Worm (Caenorhabditis elegans) whole organism, L3 larva: ENCODE results near the gene Y54F10AR.2.

Source experiments
- egl-27 ChIP-seq: sonication (generic microtip); optimal IDR thresholded peaks from 4 replicates; lab custom pipeline; 2017; ENCODE audit warnings: missing biosample characterization, missing genetic modification reagents, missing genetic modification characterization
- elt-3 ChIP-seq, 3 experiments: fragments of 150-350 bp in 1 of 3; sonication (generic microtip) in 2 of 3; optimal IDR thresholded peaks; 2 replicates in 2 of 3; 4 replicates in 1 of 3; lab custom pipeline; 2014 to 2017; ENCODE audit warnings: missing biosample characterization in 3 of 3, missing genetic modification characterization in 3 of 3
- eor-1 ChIP-seq, 2 experiments: fragments of 150-350 bp; optimal IDR thresholded peaks; 2 replicates each; lab custom pipeline; 2014 to 2018; ENCODE audit warnings: missing biosample characterization in 2 of 2, missing genetic modification characterization in 2 of 2
- nhr-28 ChIP-seq: fragments of 150-350 bp; optimal IDR thresholded peaks from 2 replicates; lab custom pipeline; 2014; ENCODE audit warnings: missing biosample characterization, missing genetic modification characterization
- nhr-77 ChIP-seq: fragments of 150-350 bp; optimal IDR thresholded peaks from 2 replicates; lab custom pipeline; 2014; ENCODE audit warnings: missing biosample characterization, missing genetic modification characterization
- unc-39 ChIP-seq: sonication (generic microtip); optimal IDR thresholded peaks from 4 replicates; lab custom pipeline; 2017; ENCODE audit warnings: missing biosample characterization, missing genetic modification characterization
- unc-62 ChIP-seq: fragments of 150-350 bp; sonication (generic microtip); optimal IDR thresholded peaks from 4 replicates; lab custom pipeline; 2014; ENCODE audit warnings: missing biosample characterization, missing genetic modification reagents, missing genetic modification characterization
- ztf-11 ChIP-seq: fragments of 150-350 bp; optimal IDR thresholded peaks from 2 replicates; lab custom pipeline; 2014; ENCODE audit warnings: missing biosample characterization, missing genetic modification characterization
- ztf-4 ChIP-seq: fragments of 150-350 bp; optimal IDR thresholded peaks from 2 replicates; lab custom pipeline; 2014; ENCODE audit warnings: missing biosample characterization, missing genetic modification characterization

- TF ChIP-seq ztf-4 (tag; lab: Kevin White, UChicago) (no peak), nhr-28 (tag; lab: Kevin White, UChicago) (no peak), egl-27 (tag; lab: Kevin White, UChicago) (no peak), elt-3 (tag; optimal IDR thresholded peaks at IDR 0.05; lab: Kevin White, UChicago) (no peak), eor-1 (tag; optimal IDR thresholded peaks at IDR 0.05; lab: Kevin White, UChicago) (no peak), ztf-11 (tag; lab: Kevin White, UChicago) (no peak), nhr-77 (tag; lab: Kevin White, UChicago) (no peak), unc-62 (GFP tag; lab: Kevin White, UChicago) (no peak), unc-39 (tag; lab: Kevin White, UChicago) (no peak)
Measured at ce11 chrIII:2578563-2578962, 7.2 kb upstream of the Y54F10AR.2 start.
